Fruit fly (Drosophila melanogaster) whole organism, embryonic: ENCODE data around the gene CG14207.
A peak's percentile ranks its signal among the peaks of the same experiment; 100 is the strongest.

Experiments
- CG10147 ChIP-seq: fragments of 200-800 bp; sonication (Bioruptor generic); optimal IDR thresholded peaks from 2 replicates; lab custom pipeline; 2019; ENCODE audit warnings: missing biosample characterization, mild to moderate bottlenecking, missing genetic modification characterization, moderate library complexity
- CG12744 ChIP-seq: fragments of 200-800 bp; sonication (Bioruptor generic); optimal IDR thresholded peaks from 2 replicates; lab custom pipeline; 2016; ENCODE audit warnings: missing biosample characterization, missing genetic modification characterization
- CG13775 ChIP-seq: fragments of 200-800 bp; sonication (Bioruptor generic); optimal IDR thresholded peaks from 3 replicates; lab custom pipeline; 2017; ENCODE audit warnings: missing biosample characterization, mild to moderate bottlenecking, missing genetic modification characterization
- CG15514 ChIP-seq: fragments of 200-800 bp; sonication (Bioruptor generic); optimal IDR thresholded peaks from 3 replicates; lab custom pipeline; 2017; ENCODE audit warnings: missing biosample characterization, missing genetic modification characterization, mild to moderate bottlenecking, moderate library complexity, missing genetic modification reagents
- CG16815 ChIP-seq: fragments of 200-800 bp; sonication (Bioruptor generic); optimal IDR thresholded peaks from 3 replicates; lab custom pipeline; 2017; ENCODE audit warnings: missing biosample characterization, mild to moderate bottlenecking, missing genetic modification characterization
- CG2129 ChIP-seq: fragments of 200-800 bp; sonication (Bioruptor generic); IDR thresholded peaks from 2 replicates; pipeline ENCODE4 v1.3.6; 2022; ENCODE audit warnings: missing biosample characterization, missing genetic modification characterization; ENCODE audit not compliant: partially characterized antibody
- CG31224 ChIP-seq: fragments of 200-800 bp; sonication (Bioruptor generic); IDR thresholded peaks from 2 replicates; pipeline ENCODE4 v1.3.6; 2022; ENCODE audit warnings: missing biosample characterization, missing genetic modification characterization
- CG5245 ChIP-seq: fragments of 200-800 bp; sonication (Bioruptor generic); optimal IDR thresholded peaks from 3 replicates; lab custom pipeline; 2016; ENCODE audit warnings: missing biosample characterization, missing genetic modification characterization
- CG8089 ChIP-seq: fragments of 200-800 bp; sonication (Bioruptor generic); optimal IDR thresholded peaks from 3 replicates; lab custom pipeline; 2016; ENCODE audit warnings: missing biosample characterization, missing genetic modification characterization
- CG9215 ChIP-seq: fragments of 200-800 bp; sonication (Bioruptor generic); IDR thresholded peaks from 2 replicates; pipeline ENCODE4 v1.3.6; 2022; ENCODE audit warnings: missing biosample characterization, missing genetic modification characterization
- CG9727 ChIP-seq: fragments of 200-800 bp; sonication (Bioruptor generic); optimal IDR thresholded peaks from 3 replicates; lab custom pipeline; 2017; ENCODE audit warnings: missing biosample characterization, mild to moderate bottlenecking, missing genetic modification characterization
- CG9817 ChIP-seq: fragments of 200-800 bp; sonication (Bioruptor generic); optimal IDR thresholded peaks from 2 replicates; lab custom pipeline; 2018; ENCODE audit warnings: missing biosample characterization, mild to moderate bottlenecking, missing genetic modification characterization, moderate library complexity
- CkIIα-i1 ChIP-seq: fragments of 200-800 bp; sonication (Bioruptor generic); IDR thresholded peaks from 2 replicates; pipeline ENCODE4 v1.3.6; 2022; ENCODE audit warnings: missing biosample characterization, missing genetic modification characterization
- D19B ChIP-seq: fragments of 200-800 bp; sonication (Bioruptor generic); optimal IDR thresholded peaks from 2 replicates; lab custom pipeline; 2017; ENCODE audit warnings: missing biosample characterization, mild to moderate bottlenecking, missing genetic modification characterization
- Doc2 ChIP-seq: fragments of 200-800 bp; sonication (Bioruptor generic); IDR thresholded peaks from 2 replicates; pipeline ENCODE4 v1.3.6; 2022; ENCODE audit warnings: missing biosample characterization, missing genetic modification characterization
- Ets65A ChIP-seq: fragments of 200-800 bp; sonication (Bioruptor generic); peaks from one replicate; lab custom pipeline; 2016; ENCODE audit warnings: missing biosample characterization, missing genetic modification characterization
- Gug ChIP-seq: fragments of 200-800 bp; sonication (Bioruptor generic); IDR thresholded peaks from 4 replicates; pipeline ENCODE4 v1.3.6; 2022; ENCODE audit warnings: missing biosample characterization, missing genetic modification characterization
- H2.0 ChIP-seq: fragments of 200-800 bp; sonication (Bioruptor generic); IDR thresholded peaks from 2 replicates; pipeline ENCODE4 v1.3.6; 2022; ENCODE audit warnings: missing biosample characterization, missing genetic modification characterization
- Hmx ChIP-seq: fragments of 200-800 bp; sonication (Bioruptor generic); optimal IDR thresholded peaks from 2 replicates; lab custom pipeline; 2016; ENCODE audit warnings: missing biosample characterization, missing genetic modification characterization
- Hr78 ChIP-seq, 2 experiments: fragments of 200-800 bp in 1 of 2; fragments of >200 bp in 1 of 2; sonication (Bioruptor generic) in 1 of 2; optimal IDR thresholded peaks; 2 replicates each; lab custom pipeline; 2017 to 2019; ENCODE audit warnings: missing biosample characterization in 2 of 2, missing genetic modification characterization in 2 of 2, mild to moderate bottlenecking in 1 of 2, moderate library complexity in 1 of 2
- Med ChIP-seq: fragments of 200-800 bp; sonication (Bioruptor generic); peaks from one replicate; lab custom pipeline; 2016; ENCODE audit warnings: missing biosample characterization, missing genetic modification characterization, mild to moderate bottlenecking, inconsistent platforms, moderate library complexity
- Oli ChIP-seq: fragments of 200-800 bp; sonication (Bioruptor generic); optimal IDR thresholded peaks from 2 replicates; lab custom pipeline; 2018; ENCODE audit warnings: missing biosample characterization, mild to moderate bottlenecking, missing genetic modification characterization, moderate library complexity
- Opbp ChIP-seq: fragments of 200-800 bp; sonication (Bioruptor generic); IDR thresholded peaks from 3 replicates; pipeline ENCODE4 v1.3.6; 2022; ENCODE audit warnings: missing biosample characterization, missing genetic modification characterization; ENCODE audit not compliant: partially characterized antibody
- Pdp1 ChIP-seq, 2 experiments: fragments of 200-800 bp; sonication (Bioruptor generic); optimal IDR thresholded peaks; 3 replicates each; lab custom pipeline; 2016; ENCODE audit warnings: missing biosample characterization in 2 of 2, missing genetic modification characterization in 2 of 2, mild to moderate bottlenecking in 1 of 2, moderate library complexity in 1 of 2
- Scr ChIP-seq: fragments of 200-800 bp; sonication (Bioruptor generic); IDR thresholded peaks from 2 replicates; pipeline ENCODE4 v1.3.6; 2022; ENCODE audit warnings: missing biosample characterization, missing genetic modification characterization; ENCODE audit not compliant: partially characterized antibody
- Sry-β ChIP-seq: fragments of 200-800 bp; sonication (Bioruptor generic); optimal IDR thresholded peaks from 2 replicates; lab custom pipeline; 2018; ENCODE audit warnings: missing biosample characterization, mild to moderate bottlenecking, missing genetic modification characterization, moderate library complexity
- Xbp1 ChIP-seq: fragments of 200-800 bp; sonication (Bioruptor generic); optimal IDR thresholded peaks from 3 replicates; lab custom pipeline; 2016; ENCODE audit warnings: missing biosample characterization, mild to moderate bottlenecking, missing genetic modification characterization
- abd-A ChIP-seq: fragments of 200-800 bp; sonication (Bioruptor generic); optimal IDR thresholded peaks from 3 replicates; lab custom pipeline; 2019; ENCODE audit warnings: missing biosample characterization, mild to moderate bottlenecking, missing genetic modification characterization, moderate library complexity
- amos ChIP-seq: fragments of 200-800 bp; sonication (Bioruptor generic); IDR thresholded peaks from 2 replicates; pipeline ENCODE4 v1.3.6; 2022; ENCODE audit warnings: missing biosample characterization, missing genetic modification characterization; ENCODE audit not compliant: partially characterized antibody
- ara ChIP-seq: fragments of 200-800 bp; sonication (Bioruptor generic); IDR thresholded peaks from 2 replicates; pipeline ENCODE4 v1.3.6; 2022; ENCODE audit warnings: missing biosample characterization, missing genetic modification characterization
- bsh ChIP-seq, 2 experiments: fragments of 200-800 bp; sonication (Bioruptor generic); optimal IDR thresholded peaks; 2 replicates each; lab custom pipeline; 2017 to 2018; ENCODE audit warnings: mild to moderate bottlenecking in 2 of 2, missing biosample characterization in 2 of 2, missing genetic modification characterization in 2 of 2, moderate library complexity in 1 of 2
- danr ChIP-seq: fragments of 200-800 bp; sonication (Bioruptor generic); IDR thresholded peaks from 2 replicates; pipeline ENCODE4 v1.3.6; 2022; ENCODE audit warnings: missing biosample characterization, missing genetic modification characterization
- exex ChIP-seq: fragments of 200-800 bp; sonication (Bioruptor generic); optimal IDR thresholded peaks from 4 replicates; lab custom pipeline; 2018; ENCODE audit warnings: missing biosample characterization, mild to moderate bottlenecking, missing genetic modification characterization, moderate library complexity
- gce ChIP-seq: fragments of 200-800 bp; sonication (Bioruptor generic); IDR thresholded peaks from 3 replicates; pipeline ENCODE4 v1.3.6; 2022; ENCODE audit warnings: missing biosample characterization, missing genetic modification characterization
- gsb ChIP-seq: fragments of 200-800 bp; sonication (Bioruptor generic); IDR thresholded peaks from 2 replicates; pipeline ENCODE4 v1.3.6; 2022; ENCODE audit warnings: missing biosample characterization, missing genetic modification characterization
- her ChIP-seq: fragments of 200-800 bp; sonication (Bioruptor generic); optimal IDR thresholded peaks from 2 replicates; lab custom pipeline; 2016; ENCODE audit warnings: missing biosample characterization, missing genetic modification characterization
- kah ChIP-seq: fragments of 200-800 bp; sonication (Bioruptor generic); optimal IDR thresholded peaks from 2 replicates; lab custom pipeline; 2018; ENCODE audit warnings: missing biosample characterization, mild to moderate bottlenecking, missing genetic modification characterization
- mam ChIP-seq: fragments of 200-800 bp; sonication (Bioruptor generic); optimal IDR thresholded peaks from 3 replicates; lab custom pipeline; 2016; ENCODE audit warnings: missing biosample characterization, missing genetic modification characterization
- phol ChIP-seq: fragments of 200-800 bp; sonication (Bioruptor generic); optimal IDR thresholded peaks from 3 replicates; lab custom pipeline; 2018; ENCODE audit warnings: missing biosample characterization, mild to moderate bottlenecking, missing genetic modification characterization, moderate library complexity
- ro ChIP-seq: fragments of 200-800 bp; sonication (Bioruptor generic); IDR thresholded peaks from 2 replicates; pipeline ENCODE4 v1.3.6; 2022; ENCODE audit warnings: missing biosample characterization, missing genetic modification characterization
- run ChIP-seq: fragments of 200-800 bp; sonication (Bioruptor generic); optimal IDR thresholded peaks from 3 replicates; lab custom pipeline; 2018; ENCODE audit warnings: missing biosample characterization, mild to moderate bottlenecking, missing genetic modification characterization
- shn ChIP-seq: fragments of 200-800 bp; sonication (Bioruptor generic); optimal IDR thresholded peaks from 3 replicates; lab custom pipeline; 2016; ENCODE audit warnings: missing biosample characterization, missing genetic modification characterization
- sr ChIP-seq: fragments of 200-800 bp; sonication (Bioruptor generic); IDR thresholded peaks from 3 replicates; pipeline ENCODE4 v1.3.6; 2022; ENCODE audit warnings: missing biosample characterization, missing genetic modification characterization
- wek ChIP-seq: fragments of 200-800 bp; sonication (Bioruptor generic); optimal IDR thresholded peaks from 3 replicates; lab custom pipeline; 2018; ENCODE audit warnings: missing biosample characterization, mild to moderate bottlenecking, missing genetic modification characterization, moderate library complexity
- wor ChIP-seq: fragments of 200-800 bp; sonication (Bioruptor generic); IDR thresholded peaks from 2 replicates; pipeline ENCODE4 v1.3.6; 2022; ENCODE audit warnings: missing biosample characterization, missing genetic modification characterization
- z ChIP-seq: fragments of 200-800 bp; sonication (Bioruptor generic); IDR thresholded peaks from 3 replicates; pipeline ENCODE4 v1.3.6; 2022; ENCODE audit warnings: missing biosample characterization, missing genetic modification characterization
- zfh2 ChIP-seq: fragments of 200-800 bp; sonication (Bioruptor generic); optimal IDR thresholded peaks from 2 replicates; lab custom pipeline; 2016; ENCODE audit warnings: missing biosample characterization, missing genetic modification characterization

The CG14207 gene

dm6 chrX:19595862-19596261, 9.1 kb upstream of the CG14207 start:
- TF ChIP-seq CG5245 (GFP tag; lab: Kevin White, UChicago) (peak; percentile 60), H2.0 (GFP tag; lab: Robert Waterston, UW) (peak; percentile 15; the same call in 1 of the 2 replicates), Opbp (GFP tag; lab: Robert Waterston, UW) (no peak), CG15514 (GFP tag; lab: Kevin White, UChicago) (peak; percentile 59), D19B (GFP tag; lab: Kevin White, UChicago) (peak; percentile 53), Hr78 (GFP tag; optimal IDR thresholded peaks at IDR 0.05; lab: Kevin White, UChicago) (no peak), her (GFP tag; lab: Kevin White, UChicago) (no peak), Med (GFP tag; lab: Kevin White, UChicago) (peak; percentile 9), shn (GFP tag; lab: Kevin White, UChicago) (no peak), Ets65A (no peak), Sry-β (peak; percentile 48), CG16815 (GFP tag; lab: Kevin White, UChicago) (no peak), abd-A (tag; lab: Kevin White, UChicago) (no peak), CG8089 (GFP tag; lab: Kevin White, UChicago) (no peak), run (no peak), ro (GFP tag; lab: Robert Waterston, UW) (no peak)

dm6 chrX:19597684-19598363, 7.2 kb upstream of the CG14207 start, which contains the start of gene RpS10b:
Gene RpS10b (plus strand): TSS chrX:19598031.
- TF ChIP-seq kah (GFP tag; lab: Kevin White, UChicago) = peak; percentile 89
- peak; percentile 97 for TF ChIP-seq Scr (GFP tag; lab: Robert Waterston, UW)
- peak; percentile 42 for TF ChIP-seq CG9215 (GFP tag; lab: Robert Waterston, UW)
- peak; percentile 67 for TF ChIP-seq CG12744 (GFP tag; lab: Kevin White, UChicago)
- peak; percentile 56; the same call in 1 of the 2 replicates for TF ChIP-seq gsb (GFP tag; lab: Robert Waterston, UW)
- TF ChIP-seq Hmx = no peak
- TF ChIP-seq ara (GFP tag; lab: Robert Waterston, UW) = peak; percentile 47
- peak; percentile 94 for TF ChIP-seq wek (GFP tag; lab: Kevin White, UChicago)
- TF ChIP-seq CG13775 (GFP tag; lab: Kevin White, UChicago) = peak; percentile 97
- peak; percentile 97 for TF ChIP-seq CG9727 (GFP tag; lab: Kevin White, UChicago)
- no peak for TF ChIP-seq Doc2
- peak; percentile 80 for TF ChIP-seq Oli (tag; lab: Kevin White, UChicago)
- peak; percentile 88 for TF ChIP-seq CG10147
- peak; percentile 59 for TF ChIP-seq CG31224
- TF ChIP-seq Pdp1 (GFP tag; optimal IDR thresholded peaks at IDR 0.05; lab: Kevin White, UChicago) = peak; percentile 48 to 79
- TF ChIP-seq CG9817 (tag; lab: Kevin White, UChicago) = peak; percentile 77
- 0 out of 2 replicates have a peak, but pooled peaks have one; percentile 17 for TF ChIP-seq CkIIα-i1
- TF ChIP-seq sr (GFP tag; lab: Robert Waterston, UW) = peak; percentile 88
- peak; percentile 88 for TF ChIP-seq amos (GFP tag; lab: Robert Waterston, UW)
- peak; percentile 79 for TF ChIP-seq zfh2 (GFP tag; lab: Kevin White, UChicago)
- TF ChIP-seq gce (GFP tag; lab: Robert Waterston, UW) = peak; percentile 87
- peak; percentile 50 for TF ChIP-seq wor
- peak; percentile 68 for TF ChIP-seq Xbp1 (GFP tag; lab: Kevin White, UChicago)
- TF ChIP-seq bsh (GFP tag; optimal IDR thresholded peaks at IDR 0.05; lab: Kevin White, UChicago) = peak; percentile 65 to 71
- peak; percentile 66 for TF ChIP-seq exex
- peak; percentile 88 for TF ChIP-seq phol (tag; lab: Kevin White, UChicago)
- peak; percentile 85 for TF ChIP-seq CG2129
- TF ChIP-seq z (GFP tag; lab: Robert Waterston, UW) = no peak
- peak; percentile 49; the same call in 2 of the 4 replicates for TF ChIP-seq Gug (GFP tag; lab: Robert Waterston, UW)
- TF ChIP-seq mam (GFP tag; lab: Kevin White, UChicago) = peak; percentile 19
- TF ChIP-seq danr = peak; percentile 32; the same call in 1 of the 2 replicates
